Worm (Caenorhabditis elegans): ENCODE measurements around the gene trp-2.

The trp-2 gene

DNA sequence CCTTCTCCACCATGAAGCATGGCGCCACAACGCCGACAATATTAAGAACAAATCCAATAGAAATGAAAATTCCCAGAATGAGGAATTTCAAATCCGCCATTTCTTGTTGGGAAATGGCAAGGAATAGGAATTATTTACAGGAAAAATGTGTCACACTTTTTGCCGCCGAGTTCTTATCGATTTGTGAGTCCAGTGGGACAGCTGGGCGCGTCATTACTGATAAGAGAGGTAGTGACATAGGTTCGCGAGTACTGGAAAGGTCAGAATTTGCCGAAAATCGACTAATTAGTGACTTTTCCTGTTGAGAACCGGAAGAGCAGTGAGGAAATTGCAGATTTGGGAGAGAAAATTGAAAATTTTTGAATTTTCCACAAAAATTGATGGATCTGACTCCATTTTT is 36.6 kb downstream of the trp-2 start:
- no peak for TF ChIP-seq unc-120 (tag; optimal IDR thresholded peaks at IDR 0.05; ENCODE audit: poor library complexity, severe bottlenecking)
- TF ChIP-seq lsy-2 (tag; optimal IDR thresholded peaks at IDR 0.05), result no peak
- TF ChIP-seq mep-1 (tag; optimal IDR thresholded peaks at IDR 0.05), result no peak
- TF ChIP-seq sptf-1 (tag; optimal IDR thresholded peaks at IDR 0.05), result no peak
- TF ChIP-seq ceh-83 (GFP tag; optimal IDR thresholded peaks at IDR 0.05), result no peak
- no peak for TF ChIP-seq drap-1 (GFP tag; optimal IDR thresholded peaks at IDR 0.05)
- no peak for TF ChIP-seq M03D4.4 (tag; optimal IDR thresholded peaks at IDR 0.05)
- no peak for TF ChIP-seq lin-32 (GFP tag; optimal IDR thresholded peaks at IDR 0.05)
- TF ChIP-seq elt-1 (tag; optimal IDR thresholded peaks at IDR 0.05; ENCODE audit: borderline replicate concordance, insufficient read depth), result no peak
- no peak for TF ChIP-seq lin-13 (tag; optimal IDR thresholded peaks at IDR 0.05)
- no peak for TF ChIP-seq snpc-4 (tag; optimal IDR thresholded peaks at IDR 0.05)
- TF ChIP-seq zip-8 (tag; optimal IDR thresholded peaks at IDR 0.05), result no peak
- TF ChIP-seq nhr-2 (tag; optimal IDR thresholded peaks at IDR 0.05), result no peak
- no peak for TF ChIP-seq sem-2 (GFP tag; optimal IDR thresholded peaks at IDR 0.05)

DNA sequence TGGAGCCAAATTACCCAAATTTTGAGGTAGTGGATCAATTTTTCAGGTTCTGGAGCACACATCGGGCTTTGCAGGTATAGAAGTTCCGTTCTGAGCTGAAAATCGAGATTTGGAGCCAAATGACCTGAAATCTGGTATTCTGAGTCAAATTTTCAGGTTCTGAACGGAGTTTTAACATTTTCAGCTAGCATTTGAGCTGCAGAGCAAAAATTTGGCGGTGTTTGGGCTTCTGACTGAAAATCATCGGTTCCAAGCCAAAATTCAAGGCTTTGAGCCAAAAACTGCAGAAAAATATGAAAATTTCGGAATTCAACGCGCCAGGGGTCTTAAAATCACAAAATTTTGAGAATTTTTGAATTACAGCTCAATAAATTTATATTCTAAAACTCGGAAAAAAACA is 39.3 kb downstream of the trp-2 start, which contains the start of the genes clc-26 and E_BE45912.2:
TSS of gene clc-26 (minus strand) at position 101 of the 400 bp plus-strand sequence.
TSS of gene E_BE45912.2 (minus strand) at position 139 of the 400 bp plus-strand sequence.
- no peak for TF ChIP-seq elt-1 (tag; optimal IDR thresholded peaks at IDR 0.05; ENCODE audit: borderline replicate concordance, insufficient read depth)
- no peak for TF ChIP-seq ceh-83 (GFP tag; optimal IDR thresholded peaks at IDR 0.05)
- TF ChIP-seq mab-5 (tag; optimal IDR thresholded peaks at IDR 0.05), result no peak
- TF ChIP-seq ham-2 (GFP tag; optimal IDR thresholded peaks at IDR 0.05), result no peak
- no peak for TF ChIP-seq unc-39 (tag; optimal IDR thresholded peaks at IDR 0.05)
- TF ChIP-seq mls-2 (tag; optimal IDR thresholded peaks at IDR 0.05), result no peak
- no peak for TF ChIP-seq tbx-8 (GFP tag; optimal IDR thresholded peaks at IDR 0.05)
- no peak for TF ChIP-seq unc-62 (GFP tag; optimal IDR thresholded peaks at IDR 0.05)

DNA sequence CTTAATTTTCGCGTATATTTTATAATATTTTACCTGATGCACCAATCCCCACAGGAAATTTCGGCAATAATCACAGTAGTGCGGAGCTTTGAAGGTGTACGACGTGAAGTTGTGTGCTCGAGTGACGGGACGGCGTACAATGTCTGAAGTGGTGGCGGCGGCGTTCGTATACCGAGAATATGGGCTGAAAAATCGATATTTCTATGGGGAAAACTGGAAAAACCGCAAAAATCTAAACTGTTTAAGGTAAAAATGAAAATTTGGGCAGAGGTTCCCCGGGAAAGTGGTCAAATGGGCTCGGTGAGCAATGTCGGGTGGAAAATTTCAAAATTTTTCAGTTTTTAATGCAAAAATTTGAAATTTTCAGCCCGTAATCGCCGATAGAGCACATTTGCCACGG is 43.2 kb downstream of the trp-2 start:
- TF ChIP-seq mab-5 (tag; optimal IDR thresholded peaks at IDR 0.05) (no peak), elt-3 (tag; optimal IDR thresholded peaks at IDR 0.05) (no peak), sem-2 (GFP tag; optimal IDR thresholded peaks at IDR 0.05) (no peak), unc-62 (GFP tag; optimal IDR thresholded peaks at IDR 0.05) (no peak), lsy-2 (tag; optimal IDR thresholded peaks at IDR 0.05) (no peak), nhr-12 (tag; optimal IDR thresholded peaks at IDR 0.05) (no peak), pha-4 (tag; optimal IDR thresholded peaks at IDR 0.05) (no peak), nhr-76 (tag; optimal IDR thresholded peaks at IDR 0.05) (no peak), ham-2 (GFP tag; optimal IDR thresholded peaks at IDR 0.05) (no peak), blmp-1 (tag; optimal IDR thresholded peaks at IDR 0.05) (no peak), mls-2 (tag; optimal IDR thresholded peaks at IDR 0.05) (no peak)

ce11 chrIII:1037173-1037572 is 45.5 kb downstream of the trp-2 start, which contains the start of the genes chin-1 and BE0003N10.1:
Gene chin-1, minus strand, starts transcription at chrIII:1037212.
Gene BE0003N10.1, plus strand, starts transcription at chrIII:1037492.
- TF ChIP-seq mep-1 (tag; optimal IDR thresholded peaks at IDR 0.05) (peak; percentile 30), nhr-2 (tag; optimal IDR thresholded peaks at IDR 0.05) (no peak), lin-13 (tag; optimal IDR thresholded peaks at IDR 0.05) (peak; percentile 31), ztf-11 (tag; optimal IDR thresholded peaks at IDR 0.05) (no peak), ces-1 (GFP tag; optimal IDR thresholded peaks at IDR 0.05) (peak; percentile 32), unc-39 (tag; optimal IDR thresholded peaks at IDR 0.05) (no peak), lsy-2 (tag; optimal IDR thresholded peaks at IDR 0.05) (peak; percentile 28), elt-1 (tag; optimal IDR thresholded peaks at IDR 0.05; ENCODE audit: borderline replicate concordance, insufficient read depth) (no peak), zip-8 (tag; optimal IDR thresholded peaks at IDR 0.05) (no peak), ceh-39 (tag; optimal IDR thresholded peaks at IDR 0.05) (no peak)

DNA sequence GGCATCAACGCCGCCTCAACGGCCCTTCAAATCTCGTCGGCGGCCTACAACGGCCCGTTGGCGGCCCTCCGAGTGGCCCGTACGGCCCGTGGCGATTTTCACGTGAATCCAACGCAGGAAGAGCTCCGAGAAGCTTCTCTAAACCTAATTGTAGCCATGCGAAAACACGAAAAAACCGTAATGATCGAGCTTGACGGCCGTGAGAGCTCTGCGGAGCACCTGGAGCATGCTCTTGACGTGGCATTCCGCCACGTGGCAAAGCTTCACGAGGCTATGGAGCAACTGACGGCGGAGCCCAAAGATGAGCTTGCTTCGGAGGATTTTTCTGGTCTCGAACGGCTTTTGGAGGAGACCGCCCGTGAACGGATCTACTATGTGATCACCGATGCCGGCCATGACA is 48.4 kb downstream of the trp-2 start:
- TF ChIP-seq lin-13 (tag; optimal IDR thresholded peaks at IDR 0.05) (no peak), nhr-12 (tag; optimal IDR thresholded peaks at IDR 0.05) (no peak), sem-2 (GFP tag; optimal IDR thresholded peaks at IDR 0.05) (no peak), ham-2 (GFP tag; optimal IDR thresholded peaks at IDR 0.05) (no peak), lin-32 (GFP tag; optimal IDR thresholded peaks at IDR 0.05) (no peak), nhr-28 (tag; optimal IDR thresholded peaks at IDR 0.05) (no peak), ceh-83 (GFP tag; optimal IDR thresholded peaks at IDR 0.05) (no peak), M03D4.4 (tag; optimal IDR thresholded peaks at IDR 0.05) (no peak), lsy-2 (tag; optimal IDR thresholded peaks at IDR 0.05) (no peak), pha-4 (tag; optimal IDR thresholded peaks at IDR 0.05) (no peak), drap-1 (GFP tag; optimal IDR thresholded peaks at IDR 0.05) (no peak), ceh-39 (tag; optimal IDR thresholded peaks at IDR 0.05) (no peak), unc-62 (GFP tag; optimal IDR thresholded peaks at IDR 0.05) (no peak), flh-1 (GFP tag; optimal IDR thresholded peaks at IDR 0.05) (no peak), unc-39 (tag; optimal IDR thresholded peaks at IDR 0.05) (no peak), snpc-4 (tag; optimal IDR thresholded peaks at IDR 0.05) (no peak), cnd-1 (tag; optimal IDR thresholded peaks at IDR 0.05) (no peak), elt-1 (tag; optimal IDR thresholded peaks at IDR 0.05; ENCODE audit: borderline replicate concordance, insufficient read depth) (no peak), bed-3 (GFP tag; optimal IDR thresholded peaks at IDR 0.05) (no peak), ces-1 (GFP tag; optimal IDR thresholded peaks at IDR 0.05) (no peak)
